Worm (Caenorhabditis elegans): ENCODE measurements around the gene ampd-1.
A peak's percentile ranks its signal among the peaks of the same experiment; 100 is the strongest.

ampd-1 gene

DNA sequence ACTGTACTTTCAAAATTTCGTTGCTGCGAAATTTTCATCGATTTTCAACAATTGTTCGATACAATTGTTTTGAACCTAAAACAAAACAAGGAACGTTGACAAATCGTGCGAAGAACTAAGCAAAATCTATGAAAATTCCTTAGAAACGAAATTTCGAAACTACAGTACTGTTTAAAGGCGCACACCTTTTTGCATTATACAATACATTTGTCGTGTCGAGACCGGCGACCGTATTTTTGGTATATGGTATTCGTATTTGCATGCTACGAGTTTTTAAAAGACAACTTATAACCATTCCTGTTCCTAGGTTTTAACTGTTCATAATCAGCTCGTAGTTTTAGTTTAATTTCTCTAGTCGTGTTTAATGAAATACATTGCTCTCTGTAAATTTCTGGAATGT lies 24.5 kb upstream of the ampd-1 start:
- TF ChIP-seq nhr-11 (tag; optimal IDR thresholded peaks at IDR 0.05) (no peak), hpl-2 (GFP tag; optimal IDR thresholded peaks at IDR 0.05) (no peak), unc-30 (tag; optimal IDR thresholded peaks at IDR 0.05) (no peak), nhr-28 (tag; optimal IDR thresholded peaks at IDR 0.05) (no peak), elt-2 (tag; optimal IDR thresholded peaks at IDR 0.05) (peak; percentile 1), zip-4 (GFP tag; optimal IDR thresholded peaks at IDR 0.05) (peak; percentile 7), sox-4 (tag; optimal IDR thresholded peaks at IDR 0.05) (no peak), lin-15B (tag; optimal IDR thresholded peaks at IDR 0.05) (no peak), grh-1 (GFP tag; IDR thresholded peaks at IDR 0.05) (no peak)

DNA sequence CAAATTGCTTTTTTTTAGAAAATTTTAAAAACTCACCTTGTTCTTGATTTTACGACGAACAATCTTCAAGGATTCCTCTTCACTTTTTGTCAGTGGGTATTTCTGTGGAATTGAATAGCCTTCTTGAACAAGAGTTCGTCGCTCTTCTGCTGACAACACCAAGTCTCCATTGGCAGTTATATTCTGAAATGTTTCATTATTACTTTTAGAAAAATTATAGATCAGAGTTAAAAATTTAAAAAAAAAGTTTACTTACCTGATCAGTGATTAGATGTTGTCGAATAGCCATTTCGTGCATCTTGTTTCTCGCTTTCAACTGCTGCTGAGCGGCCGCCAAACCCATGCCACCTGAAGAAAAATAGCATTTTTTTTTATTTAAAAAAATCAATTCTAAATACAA lies 22.9 kb upstream of the ampd-1 start:
- TF ChIP-seq ceh-90 (tag; optimal IDR thresholded peaks at IDR 0.05), result no peak
- TF ChIP-seq efl-1 (optimal IDR thresholded peaks at IDR 0.05), result no peak
- TF ChIP-seq efl-1 (GFP tag; optimal IDR thresholded peaks at IDR 0.05 in 1 of 2), result peak in 1 of 2 experiments; percentile 62

ce11 chrII:5181497-5181896 lies 21.6 kb upstream of the ampd-1 start:
- TF ChIP-seq nhr-12 (tag; optimal IDR thresholded peaks at IDR 0.05) (no peak), rnt-1 (tag; optimal IDR thresholded peaks at IDR 0.05) (peak; percentile 52), zip-4 (GFP tag; optimal IDR thresholded peaks at IDR 0.05) (no peak), nhr-11 (tag; optimal IDR thresholded peaks at IDR 0.05) (no peak), nhr-84 (tag; optimal IDR thresholded peaks at IDR 0.05) (no peak), hlh-17 (GFP tag; optimal IDR thresholded peaks at IDR 0.05; ENCODE audit: borderline replicate concordance) (no peak), isw-1 (GFP tag; IDR thresholded peaks at IDR 0.05) (peak; percentile 70), mab-9 (GFP tag; IDR thresholded peaks at IDR 0.05) (no peak; the same call in 1 of the 2 replicates), efl-1 (optimal IDR thresholded peaks at IDR 0.05) (peak; percentile 57 to 75), efl-1 (GFP tag; optimal IDR thresholded peaks at IDR 0.05 in 1 of 2) (peak; percentile 27 to 93), sptf-1 (tag; optimal IDR thresholded peaks at IDR 0.05) (no peak), elt-3 (tag; optimal IDR thresholded peaks at IDR 0.05) (peak in 1 of 6 experiments; percentile 11), unc-86 (tag; optimal IDR thresholded peaks at IDR 0.05) (peak; percentile 57), nhr-76 (tag; optimal IDR thresholded peaks at IDR 0.05) (no peak), hpl-2 (GFP tag; optimal IDR thresholded peaks at IDR 0.05) (peak; percentile 13), ama-1 (optimal IDR thresholded peaks at IDR 0.05) (no peak), fos-1 (tag; optimal IDR thresholded peaks at IDR 0.05) (peak; percentile 43), alr-1 (tag; optimal IDR thresholded peaks at IDR 0.05; ENCODE audit: borderline replicate concordance) (no peak), lin-35 (GFP tag; optimal IDR thresholded peaks at IDR 0.05) (peak; percentile 57 to 61), xbp-1 (tag; optimal IDR thresholded peaks at IDR 0.05) (peak; percentile 90), swsn-7 (tag; optimal IDR thresholded peaks at IDR 0.05) (peak; percentile 76), pqm-1 (tag; optimal IDR thresholded peaks at IDR 0.05) (no peak), ztf-11 (tag; optimal IDR thresholded peaks at IDR 0.05) (no peak), nhr-237 (tag; optimal IDR thresholded peaks at IDR 0.05) (no peak), snu-23 (GFP tag; optimal IDR thresholded peaks at IDR 0.05) (peak; percentile 90), aly-2 (tag; optimal IDR thresholded peaks at IDR 0.05) (peak; percentile 6), tbx-2 (tag; optimal IDR thresholded peaks at IDR 0.05) (peak; percentile 79), tlp-1 (tag; optimal IDR thresholded peaks at IDR 0.05) (no peak), ceh-88 (GFP tag; IDR thresholded peaks at IDR 0.05) (peak; percentile 47; the same call in 1 of the 2 replicates), elt-2 (tag; optimal IDR thresholded peaks at IDR 0.05) (no peak), vab-15 (tag; optimal IDR thresholded peaks at IDR 0.05) (no peak), lsy-2 (tag; optimal IDR thresholded peaks at IDR 0.05) (peak; percentile 72 to 76), unc-62 (GFP tag; optimal IDR thresholded peaks at IDR 0.05) (no peak), unc-30 (tag; optimal IDR thresholded peaks at IDR 0.05) (no peak), fkh-8 (tag; optimal IDR thresholded peaks at IDR 0.05) (peak; percentile 83), jun-1 (tag; optimal IDR thresholded peaks at IDR 0.05) (peak; percentile 45), ztf-4 (tag; optimal IDR thresholded peaks at IDR 0.05) (peak; percentile 58), unc-130 (tag; optimal IDR thresholded peaks at IDR 0.05) (peak; percentile 10), nhr-85 (tag) (peak; percentile 83), fkh-10 (GFP tag; optimal IDR thresholded peaks at IDR 0.05) (peak; percentile 59), mep-1 (tag; optimal IDR thresholded peaks at IDR 0.05) (peak; percentile 73), snpc-4 (tag; optimal IDR thresholded peaks at IDR 0.05) (peak; percentile 18), C16A3.4 (tag; optimal IDR thresholded peaks at IDR 0.05) (peak; percentile 43), nhr-47 (tag; optimal IDR thresholded peaks at IDR 0.05) (peak; percentile 81), ets-5 (GFP tag; IDR thresholded peaks at IDR 0.05) (no peak)
